Fruit fly (Drosophila melanogaster) whole organism, embryonic: Measurements from ENCODE around the gene CG8379.

Source experiments
- Atf6 ChIP-seq: fragments of 200-800 bp; sonication (Bioruptor generic); IDR thresholded peaks from 2 replicates; pipeline ENCODE4 v1.3.6; 2022; ENCODE audit warnings: missing biosample characterization, missing genetic modification characterization
- B-H1 ChIP-seq: fragments of 200-800 bp; sonication (Bioruptor generic); IDR thresholded peaks from 3 replicates; pipeline ENCODE4 v1.3.6; 2022; ENCODE audit warnings: missing biosample characterization, missing genetic modification characterization
- CG10959 ChIP-seq: fragments of 200-800 bp; sonication (Bioruptor generic); IDR thresholded peaks from 2 replicates; pipeline ENCODE4 v1.3.6; 2022; ENCODE audit warnings: missing biosample characterization, missing genetic modification characterization
- CG11247 ChIP-seq: fragments of 200-800 bp; sonication (Bioruptor generic); IDR thresholded peaks from 2 replicates; pipeline ENCODE4 v1.3.6; 2022; ENCODE audit warnings: missing biosample characterization, missing genetic modification characterization
- CG11695 ChIP-seq: fragments of 200-800 bp; sonication (Bioruptor generic); IDR thresholded peaks from 3 replicates; pipeline ENCODE4 v1.3.6; 2022; ENCODE audit warnings: missing biosample characterization, missing genetic modification characterization
- CG12659 ChIP-seq: fragments of 200-800 bp; sonication (Bioruptor generic); optimal IDR thresholded peaks from 3 replicates; lab custom pipeline; 2017; ENCODE audit warnings: mild to moderate bottlenecking, missing biosample characterization, missing genetic modification reagents, missing genetic modification characterization
- CG13287 ChIP-seq: fragments of 200-800 bp; sonication (Bioruptor generic); IDR thresholded peaks from 2 replicates; pipeline ENCODE4 v1.3.6; 2022; ENCODE audit warnings: missing biosample characterization, missing genetic modification characterization; ENCODE audit not compliant: partially characterized antibody
- CG13624 ChIP-seq: fragments of 200-800 bp; sonication (Bioruptor generic); optimal IDR thresholded peaks from 2 replicates; lab custom pipeline; 2016; ENCODE audit warnings: missing biosample characterization, missing genetic modification characterization
- CG15011 ChIP-seq: fragments of 200-800 bp; sonication (Bioruptor generic); optimal IDR thresholded peaks from 3 replicates; lab custom pipeline; 2018; ENCODE audit warnings: missing biosample characterization, mild to moderate bottlenecking, missing genetic modification characterization
- CG15479 ChIP-seq: fragments of 200-800 bp; sonication (Bioruptor generic); optimal IDR thresholded peaks from 3 replicates; lab custom pipeline; 2019; ENCODE audit warnings: missing biosample characterization, mild to moderate bottlenecking, missing genetic modification characterization, moderate library complexity
- CG15514 ChIP-seq: fragments of 200-800 bp; sonication (Bioruptor generic); optimal IDR thresholded peaks from 3 replicates; lab custom pipeline; 2017; ENCODE audit warnings: missing biosample characterization, missing genetic modification characterization, mild to moderate bottlenecking, moderate library complexity, missing genetic modification reagents
- CG17802 ChIP-seq: fragments of 200-800 bp; sonication (Bioruptor generic); optimal IDR thresholded peaks from 2 replicates; lab custom pipeline; 2018; ENCODE audit warnings: missing biosample characterization, mild to moderate bottlenecking, missing genetic modification characterization, moderate library complexity
- CG1832 ChIP-seq: fragments of 200-800 bp; sonication (Bioruptor generic); optimal IDR thresholded peaks from 2 replicates; lab custom pipeline; 2017; ENCODE audit warnings: missing biosample characterization, mild to moderate bottlenecking, missing genetic modification characterization, inconsistent platforms
- CG18764 ChIP-seq: fragments of 200-800 bp; sonication (Bioruptor generic); optimal IDR thresholded peaks from 3 replicates; lab custom pipeline; 2016; ENCODE audit warnings: missing biosample characterization, missing genetic modification characterization
- CG30020 ChIP-seq: fragments of 200-800 bp; optimal IDR thresholded peaks from 2 replicates; lab custom pipeline; 2019; ENCODE audit warnings: missing biosample characterization, mild to moderate bottlenecking, missing genetic modification characterization, moderate library complexity
- CG33213 ChIP-seq: fragments of 200-800 bp; sonication (Bioruptor generic); optimal IDR thresholded peaks from 3 replicates; lab custom pipeline; 2016; ENCODE audit warnings: missing biosample characterization, missing genetic modification characterization
- CG4328 ChIP-seq: fragments of 200-800 bp; sonication (Bioruptor generic); optimal IDR thresholded peaks from 3 replicates; lab custom pipeline; 2017; ENCODE audit warnings: missing biosample characterization, missing genetic modification reagents, missing genetic modification characterization
- CG4617 ChIP-seq: fragments of 200-800 bp; sonication (Bioruptor generic); optimal IDR thresholded peaks from 3 replicates; lab custom pipeline; 2016; ENCODE audit warnings: missing biosample characterization, missing genetic modification characterization, borderline replicate concordance
- CG8765 ChIP-seq: fragments of 200-800 bp; sonication (Bioruptor generic); IDR thresholded peaks from 2 replicates; pipeline ENCODE4 v1.3.6; 2022; ENCODE audit warnings: missing biosample characterization, missing genetic modification characterization
- CG9876 ChIP-seq: fragments of 200-800 bp; sonication (Bioruptor generic); optimal IDR thresholded peaks from 2 replicates; lab custom pipeline; 2016; ENCODE audit warnings: missing biosample characterization, missing genetic modification characterization
- Deaf1 ChIP-seq: fragments of 200-800 bp; optimal IDR thresholded peaks from 3 replicates; lab custom pipeline; 2019; ENCODE audit warnings: missing biosample characterization, mild to moderate bottlenecking, missing genetic modification characterization, moderate library complexity
- Dek ChIP-seq: fragments of 200-800 bp; sonication (Bioruptor generic); optimal IDR thresholded peaks from 3 replicates; lab custom pipeline; 2019; ENCODE audit warnings: missing biosample characterization, mild to moderate bottlenecking, missing genetic modification characterization, moderate library complexity
- Dip2 ChIP-seq: fragments of 200-800 bp; sonication (Bioruptor generic); IDR thresholded peaks from 2 replicates; pipeline ENCODE4 v1.3.6; 2022; ENCODE audit warnings: missing biosample characterization, missing genetic modification characterization
- Dref ChIP-seq: fragments of 200-800 bp; sonication (Bioruptor generic); IDR thresholded peaks from 2 replicates; pipeline ENCODE4 v1.3.6; 2022; ENCODE audit warnings: missing biosample characterization, missing genetic modification characterization
- ERR ChIP-seq: fragments of 200-800 bp; sonication (Bioruptor generic); optimal IDR thresholded peaks from 2 replicates; lab custom pipeline; 2016; ENCODE audit warnings: missing biosample characterization, missing genetic modification characterization
- Ets97D ChIP-seq: fragments of 200-800 bp; sonication (Bioruptor generic); optimal IDR thresholded peaks from 3 replicates; lab custom pipeline; 2016; ENCODE audit warnings: missing biosample characterization, missing genetic modification characterization
- Fer2 ChIP-seq: fragments of 200-800 bp; sonication (Bioruptor generic); optimal IDR thresholded peaks from 2 replicates; lab custom pipeline; 2018; ENCODE audit warnings: missing biosample characterization, mild to moderate bottlenecking, missing genetic modification characterization, moderate library complexity
- HLHmδ ChIP-seq: fragments of 200-800 bp; sonication (Bioruptor generic); optimal IDR thresholded peaks from 2 replicates; lab custom pipeline; 2018; ENCODE audit warnings: missing biosample characterization, mild to moderate bottlenecking, missing genetic modification characterization, moderate library complexity
- Lpt ChIP-seq: fragments of >200 bp; optimal IDR thresholded peaks from 2 replicates; lab custom pipeline; 2018; ENCODE audit warnings: missing biosample characterization, missing genetic modification characterization
- Myb ChIP-seq: fragments of 200-800 bp; sonication (Bioruptor generic); optimal IDR thresholded peaks from 2 replicates; lab custom pipeline; 2016; ENCODE audit warnings: missing biosample characterization, missing genetic modification characterization
- NC2β ChIP-seq: fragments of 200-800 bp; sonication (Bioruptor generic); optimal IDR thresholded peaks from 2 replicates; lab custom pipeline; 2016; ENCODE audit warnings: missing biosample characterization, missing genetic modification characterization
- Nf-YC ChIP-seq: fragments of 200-800 bp; optimal IDR thresholded peaks from 3 replicates; lab custom pipeline; 2019; ENCODE audit warnings: missing biosample characterization, mild to moderate bottlenecking, missing genetic modification characterization, moderate library complexity
- Sox102F ChIP-seq: fragments of 200-800 bp; sonication (Bioruptor generic); optimal IDR thresholded peaks from 2 replicates; lab custom pipeline; 2018; ENCODE audit warnings: missing biosample characterization, mild to moderate bottlenecking, missing genetic modification characterization, moderate library complexity
- Tbp ChIP-seq: fragments of >200 bp; optimal IDR thresholded peaks from 2 replicates; lab custom pipeline; 2018; ENCODE audit warnings: missing biosample characterization, missing genetic modification characterization
- Usf ChIP-seq: fragments of 200-800 bp; sonication (Bioruptor generic); optimal IDR thresholded peaks from 2 replicates; lab custom pipeline; 2017; ENCODE audit warnings: missing genotype, missing biosample characterization, missing genetic modification characterization
- az2 ChIP-seq: fragments of 200-800 bp; sonication (Bioruptor generic); optimal IDR thresholded peaks from 3 replicates; lab custom pipeline; 2016; ENCODE audit warnings: missing biosample characterization, missing genetic modification characterization
- bowl ChIP-seq: fragments of 200-800 bp; sonication (Bioruptor generic); IDR thresholded peaks from 2 replicates; pipeline ENCODE4 v1.3.6; 2022; ENCODE audit warnings: missing biosample characterization, missing genetic modification characterization
- chm ChIP-seq: fragments of 200-800 bp; sonication (Bioruptor generic); IDR thresholded peaks from 2 replicates; pipeline ENCODE4 v1.3.6; 2022; ENCODE audit warnings: missing biosample characterization, missing genetic modification characterization
- da ChIP-seq: fragments of 200-800 bp; sonication (Bioruptor generic); optimal IDR thresholded peaks from 2 replicates; lab custom pipeline; 2016; ENCODE audit warnings: missing biosample characterization, missing genetic modification characterization
- ems ChIP-seq: fragments of 200-800 bp; sonication (Bioruptor generic); optimal IDR thresholded peaks from 3 replicates; lab custom pipeline; 2016; ENCODE audit warnings: missing biosample characterization, missing genetic modification characterization
- kah ChIP-seq: fragments of 200-800 bp; sonication (Bioruptor generic); optimal IDR thresholded peaks from 2 replicates; lab custom pipeline; 2018; ENCODE audit warnings: missing biosample characterization, mild to moderate bottlenecking, missing genetic modification characterization
- lov ChIP-seq, 2 experiments: fragments of 200-800 bp in 1 of 2; fragments of >200 bp in 1 of 2; sonication (Bioruptor generic) in 1 of 2; IDR thresholded peaks in 1 of 2; optimal IDR thresholded peaks in 1 of 2; 2 replicates in 1 of 2; 3 replicates in 1 of 2; pipeline versions ENCODE4 v1.3.6 to Lab custom; 2017 to 2022; ENCODE audit warnings: missing biosample characterization in 1 of 2, missing genetic modification characterization in 1 of 2
- nmo ChIP-seq: fragments of 200-800 bp; sonication (Bioruptor generic); optimal IDR thresholded peaks from 2 replicates; lab custom pipeline; 2018; ENCODE audit warnings: missing biosample characterization, mild to moderate bottlenecking, missing genetic modification characterization, moderate library complexity
- pita ChIP-seq: fragments of 200-800 bp; sonication (Bioruptor generic); optimal IDR thresholded peaks from 2 replicates; lab custom pipeline; 2017; ENCODE audit warnings: missing biosample characterization, mild to moderate bottlenecking, missing genetic modification characterization
- ro ChIP-seq: fragments of 200-800 bp; sonication (Bioruptor generic); IDR thresholded peaks from 2 replicates; pipeline ENCODE4 v1.3.6; 2022; ENCODE audit warnings: missing biosample characterization, missing genetic modification characterization
- slou ChIP-seq: fragments of 200-800 bp; sonication (Bioruptor generic); optimal IDR thresholded peaks from 3 replicates; lab custom pipeline; 2016; ENCODE audit warnings: missing biosample characterization, missing genetic modification characterization
- tin ChIP-seq: fragments of 200-800 bp; sonication (Bioruptor generic); optimal IDR thresholded peaks from 3 replicates; lab custom pipeline; 2016; ENCODE audit warnings: missing biosample characterization, missing genetic modification characterization
- tll ChIP-seq, 2 experiments: fragments of 200-800 bp in 1 of 2; fragments of >200 bp in 1 of 2; sonication (Bioruptor generic) in 1 of 2; optimal IDR thresholded peaks; 2 replicates each; lab custom pipeline; 2017 to 2019; ENCODE audit warnings: missing biosample characterization in 2 of 2, missing genetic modification characterization in 2 of 2, mild to moderate bottlenecking in 1 of 2, moderate library complexity in 1 of 2
- trem ChIP-seq: fragments of 200-800 bp; optimal IDR thresholded peaks from 3 replicates; lab custom pipeline; 2019; ENCODE audit warnings: missing biosample characterization, mild to moderate bottlenecking, missing genetic modification characterization, moderate library complexity
- unc-4 ChIP-seq: fragments of 200-800 bp; sonication (Bioruptor generic); IDR thresholded peaks from 2 replicates; pipeline ENCODE4 v1.3.6; 2022; ENCODE audit warnings: missing biosample characterization, missing genetic modification characterization; ENCODE audit not compliant: partially characterized antibody
- zfh1 ChIP-seq: fragments of 200-800 bp; sonication (Bioruptor generic); IDR thresholded peaks from 3 replicates; pipeline ENCODE4 v1.3.6; 2022; ENCODE audit warnings: missing biosample characterization, missing genetic modification characterization

Gene CG8379

dm6 chr3R:8805388-8805852, 18.8 kb upstream of the CG8379 start, which contains the start of gene CG9839 (continued):
- no peak for TF ChIP-seq CG13624 (GFP tag; lab: Kevin White, UChicago)
- TF ChIP-seq CG11247 (GFP tag; lab: Robert Waterston, UW): no peak
- TF ChIP-seq CG15011 (GFP tag; lab: Kevin White, UChicago): no peak
- no peak for TF ChIP-seq ERR
- peak; percentile 80 for TF ChIP-seq CG15479 (GFP tag; lab: Kevin White, UChicago)
- no peak for TF ChIP-seq unc-4 (GFP tag; lab: Robert Waterston, UW)
- no peak for TF ChIP-seq Atf6 (GFP tag; lab: Robert Waterston, UW)
- no peak for TF ChIP-seq Nf-YC (tag; lab: Kevin White, UChicago)
- TF ChIP-seq bowl: no peak
- TF ChIP-seq Usf (GFP tag; lab: Kevin White, UChicago): no peak
- no peak for TF ChIP-seq Deaf1 (tag; lab: Kevin White, UChicago)
- no peak for TF ChIP-seq ems (GFP tag; lab: Kevin White, UChicago)
- no peak for TF ChIP-seq nmo
- no peak for TF ChIP-seq da
- TF ChIP-seq slou (GFP tag; lab: Kevin White, UChicago): no peak
- peak; percentile 68 for TF ChIP-seq Myb (GFP tag; lab: Kevin White, UChicago)
- TF ChIP-seq NC2β (GFP tag; lab: Kevin White, UChicago): no peak
- TF ChIP-seq Lpt: no peak
- no peak for TF ChIP-seq pita (GFP tag; lab: Kevin White, UChicago)
- no peak for TF ChIP-seq Tbp
- TF ChIP-seq tll (GFP tag; optimal IDR thresholded peaks at IDR 0.05; lab: Kevin White, UChicago): no peak
- no peak for TF ChIP-seq Dek (tag; lab: Kevin White, UChicago)
- TF ChIP-seq Dref (GFP tag; lab: Robert Waterston, UW): no peak
- no peak for TF ChIP-seq az2
- TF ChIP-seq CG11695 (GFP tag; lab: Robert Waterston, UW): no peak
- TF ChIP-seq tin: no peak
- TF ChIP-seq CG1832 (GFP tag; lab: Kevin White, UChicago): peak; percentile 85
- TF ChIP-seq lov (optimal IDR thresholded peaks at IDR 0.05; lab: Kevin White, UChicago): no peak
- no peak for TF ChIP-seq lov (GFP tag; IDR thresholded peaks at IDR 0.05; lab: Robert Waterston, UW)
- 0 out of 3 replicates have a peak, but pooled peaks have one; percentile 28 for TF ChIP-seq zfh1 (GFP tag; lab: Robert Waterston, UW)
- TF ChIP-seq Sox102F (GFP tag; lab: Kevin White, UChicago): no peak
- TF ChIP-seq CG13287: peak; percentile 13; the same call in 1 of the 2 replicates
- no peak for TF ChIP-seq CG4328 (GFP tag; lab: Kevin White, UChicago)
- no peak for TF ChIP-seq CG15514 (GFP tag; lab: Kevin White, UChicago)
- TF ChIP-seq trem (tag; lab: Kevin White, UChicago): peak; percentile 29
- TF ChIP-seq kah (GFP tag; lab: Kevin White, UChicago): no peak
- no peak for TF ChIP-seq Dip2 (GFP tag; lab: Robert Waterston, UW)
- no peak for TF ChIP-seq HLHmδ (GFP tag; lab: Kevin White, UChicago)
- TF ChIP-seq chm (GFP tag; lab: Robert Waterston, UW): no peak
- no peak for TF ChIP-seq CG30020 (tag; lab: Kevin White, UChicago)
- no peak for TF ChIP-seq B-H1 (GFP tag; lab: Robert Waterston, UW)
- no peak for TF ChIP-seq Fer2 (tag; lab: Kevin White, UChicago)
- no peak for TF ChIP-seq CG18764 (GFP tag; lab: Kevin White, UChicago)
- TF ChIP-seq Ets97D (GFP tag; lab: Kevin White, UChicago): peak; percentile 13
- TF ChIP-seq CG8765 (GFP tag; lab: Robert Waterston, UW): no peak
- no peak for TF ChIP-seq CG10959 (GFP tag; lab: Robert Waterston, UW)
- TF ChIP-seq CG33213: no peak
- no peak for TF ChIP-seq CG4617 (GFP tag; lab: Kevin White, UChicago)
- peak; percentile 19 for TF ChIP-seq CG12659 (GFP tag; lab: Kevin White, UChicago)
- no peak for TF ChIP-seq CG17802 (tag; lab: Kevin White, UChicago)
- no peak for TF ChIP-seq ro (GFP tag; lab: Robert Waterston, UW)
- no peak for TF ChIP-seq CG9876
